Worm (Caenorhabditis elegans) whole organism, L3 larva: ENCODE measurements around the gene msp-113.
"Not testable (repeated sequence)": the region's sequence is repeated elsewhere in the genome, so short reads cannot be mapped to it uniquely, and the experiment has no call there.

Source experiments
- ZK546.5 ChIP-seq: sonication (generic microtip); optimal IDR thresholded peaks from 2 replicates; lab custom pipeline; 2017; ENCODE audit warnings: missing biosample characterization, missing genetic modification characterization
- ama-1 ChIP-seq: fragments of 150-350 bp; optimal IDR thresholded peaks from 2 replicates; lab custom pipeline; 2018
- ceh-82 ChIP-seq: fragments of 150-350 bp; optimal IDR thresholded peaks from 2 replicates; lab custom pipeline; 2014; ENCODE audit warnings: missing biosample characterization, missing genetic modification characterization
- ceh-9 ChIP-seq: sonication (generic microtip); optimal IDR thresholded peaks from 2 replicates; lab custom pipeline; 2018; ENCODE audit warnings: missing biosample characterization, missing genetic modification characterization
- daf-12 ChIP-seq: fragments of 150-350 bp; optimal IDR thresholded peaks from 2 replicates; lab custom pipeline; 2014; ENCODE audit warnings: missing biosample characterization, missing genetic modification reagents, missing genetic modification characterization
- egl-27 ChIP-seq: sonication (generic microtip); optimal IDR thresholded peaks from 4 replicates; lab custom pipeline; 2017; ENCODE audit warnings: missing biosample characterization, missing genetic modification reagents, missing genetic modification characterization
- egl-5 ChIP-seq: fragments of 150-350 bp; optimal IDR thresholded peaks from 2 replicates; lab custom pipeline; 2017; ENCODE audit warnings: missing biosample characterization, missing genetic modification reagents, missing genetic modification characterization, inconsistent platforms
- elt-2 ChIP-seq: sonication (generic microtip); optimal IDR thresholded peaks from 2 replicates; lab custom pipeline; 2016; ENCODE audit warnings: missing genetic modification reagents, mild to moderate bottlenecking, missing genetic modification characterization, missing compliant biosample characterization
- elt-3 ChIP-seq, 3 experiments: fragments of 150-350 bp in 1 of 3; sonication (generic microtip) in 2 of 3; optimal IDR thresholded peaks; 2 replicates in 2 of 3; 4 replicates in 1 of 3; lab custom pipeline; 2014 to 2017; ENCODE audit warnings: missing biosample characterization in 3 of 3, missing genetic modification characterization in 3 of 3
- eor-1 ChIP-seq, 2 experiments: fragments of 150-350 bp; optimal IDR thresholded peaks; 2 replicates each; lab custom pipeline; 2014 to 2018; ENCODE audit warnings: missing biosample characterization in 2 of 2, missing genetic modification characterization in 2 of 2
- fkh-2 ChIP-seq: fragments of 150-350 bp; optimal IDR thresholded peaks from 2 replicates; lab custom pipeline; 2014; ENCODE audit warnings: missing biosample characterization, missing genetic modification reagents, missing genetic modification characterization
- hmg-11 ChIP-seq: sonication (generic microtip); optimal IDR thresholded peaks from 2 replicates; lab custom pipeline; 2016; ENCODE audit warnings: missing genetic modification characterization, missing compliant biosample characterization
- mdl-1 ChIP-seq: fragments of 150-350 bp; optimal IDR thresholded peaks from 2 replicates; lab custom pipeline; 2014; ENCODE audit warnings: missing biosample characterization, missing genetic modification characterization
- mml-1 ChIP-seq: fragments of 150-350 bp; sonication (generic microtip); optimal IDR thresholded peaks from 3 replicates; lab custom pipeline; 2014; ENCODE audit warnings: missing biosample characterization, missing genetic modification characterization
- nfya-1 ChIP-seq: sonication (generic microtip); optimal IDR thresholded peaks from 2 replicates; lab custom pipeline; 2017; ENCODE audit warnings: missing genetic modification characterization, mild to moderate bottlenecking, missing compliant biosample characterization, antibody characterized with exemption, moderate library complexity; ENCODE audit not compliant: insufficient read depth
- nhr-11 ChIP-seq: fragments of 150-350 bp; optimal IDR thresholded peaks from 2 replicates; lab custom pipeline; 2014; ENCODE audit warnings: missing biosample characterization, missing genetic modification characterization
- nhr-23 ChIP-seq: fragments of 150-350 bp; optimal IDR thresholded peaks from 2 replicates; lab custom pipeline; 2014; ENCODE audit warnings: missing biosample characterization, missing genetic modification reagents, missing genetic modification characterization
- nhr-28 ChIP-seq: fragments of 150-350 bp; optimal IDR thresholded peaks from 2 replicates; lab custom pipeline; 2014; ENCODE audit warnings: missing biosample characterization, missing genetic modification characterization
- nhr-43 ChIP-seq: sonication (generic microtip); optimal IDR thresholded peaks from 2 replicates; lab custom pipeline; 2016; ENCODE audit warnings: mild to moderate bottlenecking, missing genetic modification characterization, missing compliant biosample characterization; ENCODE audit not compliant: poor library complexity, severe bottlenecking
- nhr-67 ChIP-seq: fragments of 150-350 bp; optimal IDR thresholded peaks from 2 replicates; lab custom pipeline; 2014; ENCODE audit warnings: missing biosample characterization, missing genetic modification characterization
- sea-2 ChIP-seq: fragments of 150-350 bp; sonication (generic microtip); optimal IDR thresholded peaks from 4 replicates; lab custom pipeline; 2014; ENCODE audit warnings: missing biosample characterization, missing genetic modification reagents, missing genetic modification characterization
- snpc-4 ChIP-seq: fragments of 150-350 bp; optimal IDR thresholded peaks from 2 replicates; lab custom pipeline; 2014; ENCODE audit warnings: missing biosample characterization, missing genetic modification characterization
- tbx-2 ChIP-seq: sonication (generic microtip); optimal IDR thresholded peaks from 2 replicates; lab custom pipeline; 2016; ENCODE audit warnings: mild to moderate bottlenecking, missing genetic modification characterization, missing compliant biosample characterization
- unc-62 ChIP-seq: fragments of 150-350 bp; sonication (generic microtip); optimal IDR thresholded peaks from 4 replicates; lab custom pipeline; 2014; ENCODE audit warnings: missing biosample characterization, missing genetic modification reagents, missing genetic modification characterization
- zag-1 ChIP-seq: fragments of 150-350 bp; optimal IDR thresholded peaks from 2 replicates; lab custom pipeline; 2014; ENCODE audit warnings: missing biosample characterization, missing genetic modification characterization
- ztf-11 ChIP-seq: fragments of 150-350 bp; optimal IDR thresholded peaks from 2 replicates; lab custom pipeline; 2014; ENCODE audit warnings: missing biosample characterization, missing genetic modification characterization

msp-113 gene

ce11 chrIV:5297436-5298012 lies at the start of gene msp-113, which contains the start of gene ZK354.6:
Gene msp-113 (plus strand): TSS chrIV:5297962.
Gene ZK354.6 (minus strand): TSS chrIV:5297536.
- no peak for TF ChIP-seq unc-62
- no peak for TF ChIP-seq ZK546.5 (tag; lab: Kevin White, UChicago)
- no peak for TF ChIP-seq sea-2 (GFP tag; lab: Kevin White, UChicago)
- TF ChIP-seq nhr-11 (tag; lab: Kevin White, UChicago) = no peak
- TF ChIP-seq egl-27 (tag; lab: Kevin White, UChicago) = no peak
- TF ChIP-seq eor-1 (tag; optimal IDR thresholded peaks at IDR 0.05; lab: Kevin White, UChicago) = no peak
- TF ChIP-seq nhr-23 = no peak
- no peak for TF ChIP-seq egl-5 (tag; lab: Kevin White, UChicago)
- no peak for TF ChIP-seq ztf-11
- TF ChIP-seq nfya-1 (tag; lab: Kevin White, UChicago) = no peak
- no peak for TF ChIP-seq ceh-82 (tag; lab: Kevin White, UChicago)
- no peak for TF ChIP-seq mdl-1
- TF ChIP-seq hmg-11 = no peak
- TF ChIP-seq fkh-2 (tag; lab: Kevin White, UChicago) = no peak
- no peak for TF ChIP-seq mml-1 (tag; lab: Kevin White, UChicago)
- TF ChIP-seq elt-2 = no peak
- TF ChIP-seq daf-12 (tag; lab: Kevin White, UChicago) = no peak
- TF ChIP-seq, all 47 proteins: peak for 0

ce11 chrIV:5254678-5255077 lies 43.1 kb upstream of the msp-113 start, which contains the start of gene F36H12.10:
Gene F36H12.10 (minus strand): TSS chrIV:5254778.
- TF ChIP-seq nhr-67 (tag; lab: Kevin White, UChicago); eor-1 (tag; optimal IDR thresholded peaks at IDR 0.05; lab: Kevin White, UChicago); nhr-43 (tag; lab: Kevin White, UChicago): not testable (repeated sequence)

- not testable (repeated sequence) for TF ChIP-seq zag-1 (tag; lab: Kevin White, UChicago); ceh-9 (tag; lab: Kevin White, UChicago); mdl-1
Measured at ce11 chrIV:5256731-5257130, 41.0 kb upstream of the msp-113 start, which contains the start of gene F36H12.9. Gene F36H12.9 (plus strand): TSS chrIV:5257031.

ce11 chrIV:5258385-5258784 lies 39.4 kb upstream of the msp-113 start, which contains the start of gene ttbk-2.1:
Gene ttbk-2.1 (plus strand): TSS chrIV:5258685.
- not testable (repeated sequence) for TF ChIP-seq egl-5, nhr-11, tbx-2 (tag; lab: Kevin White, UChicago)

- not testable (repeated sequence) for TF ChIP-seq nhr-28 (tag; lab: Kevin White, UChicago); ama-1 (lab: Kevin White, UChicago); elt-3 (tag; optimal IDR thresholded peaks at IDR 0.05; lab: Kevin White, UChicago)
Measured at ce11 chrIV:5260289-5260688, 37.5 kb upstream of the msp-113 start, which contains the start of gene msp-19. Gene msp-19 (plus strand): TSS chrIV:5260589.

ce11 chrIV:5264700-5265210 lies 33.0 kb upstream of the msp-113 start:
- peak; percentile 15 for TF ChIP-seq snpc-4 (tag; lab: Kevin White, UChicago)
- TF ChIP-seq ama-1 (lab: Kevin White, UChicago) = peak; percentile 70

ce11 chrIV:5266474-5266873 lies 31.3 kb upstream of the msp-113 start, which contains the start of gene F36H12.5:
Gene F36H12.5 (plus strand): TSS chrIV:5266774.
- TF ChIP-seq fkh-2 (tag; lab: Kevin White, UChicago) (no peak), elt-3 (tag; optimal IDR thresholded peaks at IDR 0.05; lab: Kevin White, UChicago) (no peak)
